Worm (Caenorhabditis elegans): ENCODE data around the gene clec-178.

DNA sequence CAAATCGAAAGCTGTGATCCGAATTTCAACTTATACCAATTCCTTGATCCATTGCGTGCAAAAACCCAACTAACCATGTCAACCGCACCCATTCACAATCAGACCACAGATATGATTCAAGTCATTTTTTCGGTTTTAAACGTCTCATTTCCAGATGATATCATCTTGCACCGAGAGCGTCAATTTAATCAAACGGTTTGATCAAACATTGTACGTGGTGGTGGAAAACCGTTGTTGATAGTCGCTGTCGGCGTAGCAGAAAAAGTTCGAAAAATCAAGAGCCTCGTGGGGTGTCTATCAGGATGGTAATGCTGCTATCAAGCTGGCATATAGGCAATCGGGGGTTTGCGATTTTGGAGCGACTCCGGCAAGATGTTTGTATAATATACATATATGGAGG, 5.1 kb downstream of the clec-178 start:
- TF ChIP-seq nhr-237 (tag; optimal IDR thresholded peaks at IDR 0.05) (no peak), mab-5 (tag; optimal IDR thresholded peaks at IDR 0.05) (no peak), pha-4 (tag; optimal IDR thresholded peaks at IDR 0.05) (no peak), ztf-11 (tag; optimal IDR thresholded peaks at IDR 0.05) (no peak)

All from whole organism, mixed stage, embryonic.